Fruit fly (Drosophila melanogaster) whole organism, prepupa: ENCODE results near the gene CG7320.
A peak's percentile ranks its signal among the peaks of the same experiment; 100 is the strongest.

Experiments
- Blimp-1 ChIP-seq: fragments of 200-800 bp; sonication (Bioruptor generic); optimal IDR thresholded peaks from 3 replicates; lab custom pipeline; 2017; ENCODE audit warnings: missing biosample characterization, missing genetic modification characterization, mild to moderate bottlenecking, moderate library complexity, missing genetic modification reagents
- CG10631 ChIP-seq: fragments of 200-800 bp; sonication (Bioruptor generic); optimal IDR thresholded peaks from 2 replicates; lab custom pipeline; 2016; ENCODE audit warnings: missing biosample characterization, missing genetic modification characterization
- CG10669 ChIP-seq: fragments of 200-800 bp; sonication (Bioruptor generic); optimal IDR thresholded peaks from 3 replicates; lab custom pipeline; 2018; ENCODE audit warnings: missing biosample characterization, mild to moderate bottlenecking, missing genetic modification characterization, moderate library complexity
- CG11762 ChIP-seq: fragments of 200-800 bp; sonication (Bioruptor generic); optimal IDR thresholded peaks from 3 replicates; lab custom pipeline; 2016; ENCODE audit warnings: missing biosample characterization, missing genetic modification characterization; ENCODE audit not compliant: insufficient read depth
- CG11902 ChIP-seq: fragments of 200-800 bp; sonication (Bioruptor generic); optimal IDR thresholded peaks from 3 replicates; lab custom pipeline; 2016; ENCODE audit warnings: missing biosample characterization, missing genetic modification characterization
- CG15336 ChIP-seq: fragments of 200-800 bp; sonication (Bioruptor generic); IDR thresholded peaks from 2 replicates; pipeline ENCODE4 v1.3.6; 2022; ENCODE audit warnings: missing biosample characterization, missing genetic modification characterization
- CG1621 ChIP-seq: fragments of 200-800 bp; sonication (Bioruptor generic); optimal IDR thresholded peaks from 3 replicates; lab custom pipeline; 2018; ENCODE audit warnings: missing biosample characterization, mild to moderate bottlenecking, missing genetic modification characterization
- CG3032 ChIP-seq: fragments of 200-800 bp; optimal IDR thresholded peaks from 2 replicates; lab custom pipeline; 2019; ENCODE audit warnings: missing biosample characterization, mild to moderate bottlenecking, missing genetic modification characterization, moderate library complexity
- CG31627 ChIP-seq: fragments of 200-800 bp; sonication (Bioruptor generic); optimal IDR thresholded peaks from 3 replicates; lab custom pipeline; 2016; ENCODE audit warnings: missing biosample characterization, missing genetic modification characterization
- CG32006 ChIP-seq: fragments of 200-800 bp; sonication (Bioruptor generic); optimal IDR thresholded peaks from 3 replicates; lab custom pipeline; 2017; ENCODE audit warnings: missing biosample characterization, mild to moderate bottlenecking, missing genetic modification characterization
- CG34406 ChIP-seq: fragments of 200-800 bp; sonication (Bioruptor generic); optimal IDR thresholded peaks from 3 replicates; lab custom pipeline; 2016; ENCODE audit warnings: missing biosample characterization, missing genetic modification characterization
- CG3919 ChIP-seq: fragments of 200-800 bp; sonication (Bioruptor generic); optimal IDR thresholded peaks from 3 replicates; lab custom pipeline; 2016; ENCODE audit warnings: missing biosample characterization, missing genetic modification characterization
- CG4318 ChIP-seq: fragments of 200-800 bp; sonication (Bioruptor generic); optimal IDR thresholded peaks from 3 replicates; lab custom pipeline; 2017; ENCODE audit warnings: missing biosample characterization, mild to moderate bottlenecking, missing genetic modification characterization
- CG6163 ChIP-seq: fragments of 200-800 bp; sonication (Bioruptor generic); IDR thresholded peaks from 3 replicates; pipeline ENCODE4 v1.3.6; 2022; ENCODE audit warnings: missing biosample characterization, missing genetic modification characterization
- CG6808 ChIP-seq: fragments of 200-800 bp; sonication (Bioruptor generic); optimal IDR thresholded peaks from 3 replicates; lab custom pipeline; 2017; ENCODE audit warnings: missing biosample characterization, missing genetic modification characterization, mild to moderate bottlenecking, moderate library complexity, missing genetic modification reagents
- CG7368 ChIP-seq: fragments of 200-800 bp; sonication (Bioruptor generic); optimal IDR thresholded peaks from 3 replicates; lab custom pipeline; 2016; ENCODE audit warnings: missing biosample characterization, missing genetic modification characterization
- CG8119 ChIP-seq: fragments of 200-800 bp; sonication (Bioruptor generic); IDR thresholded peaks from 3 replicates; pipeline ENCODE4 v1.3.6; 2022; ENCODE audit warnings: missing biosample characterization, missing genetic modification characterization
- CG8632 ChIP-seq: fragments of 200-800 bp; sonication (Bioruptor generic); optimal IDR thresholded peaks from 3 replicates; lab custom pipeline; 2016; ENCODE audit warnings: missing biosample characterization, missing genetic modification characterization
- CG9139 ChIP-seq: fragments of 200-800 bp; sonication (Bioruptor generic); optimal IDR thresholded peaks from 3 replicates; lab custom pipeline; 2017; ENCODE audit warnings: missing biosample characterization, mild to moderate bottlenecking, missing genetic modification characterization
- Eip78C ChIP-seq: fragments of 200-800 bp; sonication (Bioruptor generic); peaks from one replicate; lab custom pipeline; 2016; ENCODE audit warnings: missing biosample characterization, missing genetic modification characterization
- Ets21C ChIP-seq: fragments of 200-800 bp; sonication (Bioruptor generic); optimal IDR thresholded peaks from 3 replicates; lab custom pipeline; 2016; ENCODE audit warnings: missing biosample characterization, missing genetic modification characterization
- Ets96B ChIP-seq: fragments of 200-800 bp; optimal IDR thresholded peaks from 2 replicates; lab custom pipeline; 2019; ENCODE audit warnings: missing biosample characterization, mild to moderate bottlenecking, missing genetic modification characterization, moderate library complexity
- Gug ChIP-seq: fragments of 200-800 bp; sonication (Bioruptor generic); IDR thresholded peaks from 2 replicates; pipeline ENCODE4 v1.3.6; 2022; ENCODE audit warnings: missing biosample characterization, missing genetic modification characterization
- Hr4 ChIP-seq: fragments of 200-800 bp; sonication (Bioruptor generic); optimal IDR thresholded peaks from 3 replicates; lab custom pipeline; 2016; ENCODE audit warnings: missing biosample characterization, missing genetic modification characterization
- Met ChIP-seq: fragments of 200-800 bp; sonication (Bioruptor generic); optimal IDR thresholded peaks from 3 replicates; lab custom pipeline; 2016; ENCODE audit warnings: missing biosample characterization, missing genetic modification characterization
- Smox ChIP-seq: fragments of 200-800 bp; sonication (Bioruptor generic); optimal IDR thresholded peaks from 3 replicates; lab custom pipeline; 2016; ENCODE audit warnings: missing biosample characterization, missing genetic modification characterization
- Sox102F ChIP-seq: fragments of 200-800 bp; sonication (Bioruptor generic); optimal IDR thresholded peaks from 2 replicates; lab custom pipeline; 2016; ENCODE audit warnings: missing biosample characterization, mild to moderate bottlenecking, missing genetic modification characterization
- Sox14 ChIP-seq: fragments of 200-800 bp; sonication (Bioruptor generic); optimal IDR thresholded peaks from 3 replicates; lab custom pipeline; 2016; ENCODE audit warnings: missing biosample characterization, missing genetic modification characterization
- achi ChIP-seq: fragments of 200-800 bp; sonication (Bioruptor generic); optimal IDR thresholded peaks from 3 replicates; lab custom pipeline; 2016; ENCODE audit warnings: missing biosample characterization, missing genetic modification characterization
- acj6 ChIP-seq: fragments of 200-800 bp; sonication (Bioruptor generic); optimal IDR thresholded peaks from 3 replicates; lab custom pipeline; 2016; ENCODE audit warnings: missing biosample characterization, missing genetic modification characterization
- cyc ChIP-seq: fragments of 200-800 bp; sonication (Bioruptor generic); optimal IDR thresholded peaks from 3 replicates; lab custom pipeline; 2016; ENCODE audit warnings: missing biosample characterization, missing genetic modification characterization
- dsx ChIP-seq: fragments of 200-800 bp; optimal IDR thresholded peaks from 3 replicates; lab custom pipeline; 2019; ENCODE audit warnings: missing biosample characterization, mild to moderate bottlenecking, missing genetic modification characterization, moderate library complexity; ENCODE audit not compliant: poor library complexity, severe bottlenecking
- eg ChIP-seq: fragments of 200-800 bp; sonication (Bioruptor generic); IDR thresholded peaks from 3 replicates; pipeline ENCODE4 v1.3.6; 2022; ENCODE audit warnings: missing biosample characterization, missing genetic modification characterization
- esn ChIP-seq: fragments of 200-800 bp; sonication (Bioruptor generic); optimal IDR thresholded peaks from 2 replicates; lab custom pipeline; 2016; ENCODE audit warnings: missing biosample characterization, mild to moderate bottlenecking, missing genetic modification characterization, moderate library complexity
- fd59A ChIP-seq: fragments of 200-800 bp; sonication (Bioruptor generic); optimal IDR thresholded peaks from 2 replicates; lab custom pipeline; 2017; ENCODE audit warnings: missing biosample characterization, mild to moderate bottlenecking, missing genetic modification characterization, missing genetic modification reagents
- fd85E ChIP-seq: fragments of 200-800 bp; sonication (Bioruptor generic); optimal IDR thresholded peaks from 3 replicates; lab custom pipeline; 2016; ENCODE audit warnings: missing biosample characterization, missing genetic modification characterization
- fkh ChIP-seq: fragments of 200-800 bp; sonication (Bioruptor generic); optimal IDR thresholded peaks from 3 replicates; lab custom pipeline; 2017; ENCODE audit warnings: missing biosample characterization, mild to moderate bottlenecking, missing genetic modification characterization, moderate library complexity
- lz ChIP-seq: fragments of 200-800 bp; sonication (Bioruptor generic); optimal IDR thresholded peaks from 3 replicates; lab custom pipeline; 2016; ENCODE audit warnings: missing biosample characterization, missing genetic modification characterization
- pdm3 ChIP-seq: fragments of 200-800 bp; sonication (Bioruptor generic); optimal IDR thresholded peaks from 3 replicates; lab custom pipeline; 2016; ENCODE audit warnings: missing biosample characterization, missing genetic modification characterization
- salr ChIP-seq, 2 experiments: fragments of 200-800 bp; sonication (Bioruptor generic); optimal IDR thresholded peaks; 3 replicates each; lab custom pipeline; 2016 to 2018; ENCODE audit warnings: missing biosample characterization in 2 of 2, missing genetic modification characterization in 2 of 2, mild to moderate bottlenecking in 1 of 2
- spab ChIP-seq: fragments of 200-800 bp; sonication (Bioruptor generic); optimal IDR thresholded peaks from 2 replicates; lab custom pipeline; 2017; ENCODE audit warnings: missing biosample characterization, mild to moderate bottlenecking, missing genetic modification characterization, missing genetic modification reagents
- ss ChIP-seq, 2 experiments: fragments of 200-800 bp; sonication (Bioruptor generic); optimal IDR thresholded peaks; 2 replicates in 1 of 2; 3 replicates in 1 of 2; lab custom pipeline; 2017 to 2018; ENCODE audit warnings: mild to moderate bottlenecking in 2 of 2, missing biosample characterization in 2 of 2, missing genetic modification characterization in 2 of 2, moderate library complexity in 1 of 2
- svp ChIP-seq: fragments of 200-800 bp; sonication (Bioruptor generic); peaks from one replicate; lab custom pipeline; 2016; ENCODE audit warnings: missing biosample characterization, missing genetic modification characterization
- topi ChIP-seq: fragments of 200-800 bp; sonication (Bioruptor generic); optimal IDR thresholded peaks from 3 replicates; lab custom pipeline; 2016; ENCODE audit warnings: missing biosample characterization, missing genetic modification characterization

Gene CG7320

dm6 chr3L:18240986-18241625, 39.8 kb downstream of the CG7320 start (continued):
- no peak for TF ChIP-seq fd85E
- TF ChIP-seq CG31627 (GFP tag; lab: Kevin White, UChicago) = peak; percentile 74
- TF ChIP-seq CG8632 (GFP tag; lab: Kevin White, UChicago) = peak; percentile 47
- TF ChIP-seq CG15336 (GFP tag; lab: Robert Waterston, UW) = 0 out of 2 replicates have a peak, but pooled peaks have one; percentile 1
- no peak for TF ChIP-seq CG11902 (GFP tag; lab: Kevin White, UChicago)
- TF ChIP-seq CG7368 (GFP tag; lab: Kevin White, UChicago) = no peak
- no peak; the same call in 2 of the 3 replicates for TF ChIP-seq eg (GFP tag; lab: Robert Waterston, UW)
- peak; percentile 79 for TF ChIP-seq CG32006 (GFP tag; lab: Kevin White, UChicago)
- peak; percentile 83 for TF ChIP-seq Met (GFP tag; lab: Kevin White, UChicago)
- peak; percentile 64 for TF ChIP-seq CG10631 (GFP tag; lab: Kevin White, UChicago)
- peak; percentile 40 for TF ChIP-seq Ets21C (GFP tag; lab: Kevin White, UChicago)
- no peak for TF ChIP-seq CG8119 (GFP tag; lab: Robert Waterston, UW)

- peak; percentile 15 for TF ChIP-seq Eip78C (GFP tag; lab: Kevin White, UChicago)
- peak; percentile 85 for TF ChIP-seq fkh
- TF ChIP-seq CG31627 (GFP tag; lab: Kevin White, UChicago) = no peak
- TF ChIP-seq, all 60 proteins: peak for 2
These were observed 40.8 kb downstream of the CG7320 start for dm6 chr3L:18242096-18242495.

- TF ChIP-seq Sox102F (no peak), CG9139 (peak; percentile 7), CG11762 (GFP tag; lab: Kevin White, UChicago) (peak; percentile 44), dsx (GFP tag; lab: Kevin White, UChicago) (peak; percentile 40), CG31627 (GFP tag; lab: Kevin White, UChicago) (no peak), CG10631 (GFP tag; lab: Kevin White, UChicago) (peak; percentile 84), CG8632 (GFP tag; lab: Kevin White, UChicago) (no peak), lz (GFP tag; lab: Kevin White, UChicago) (no peak), Smox (GFP tag; lab: Kevin White, UChicago) (no peak), salr (GFP tag; optimal IDR thresholded peaks at IDR 0.05; lab: Kevin White, UChicago) (peak in 1 of 2 experiments; percentile 12), CG6808 (GFP tag; lab: Kevin White, UChicago) (peak; percentile 79), ss (GFP tag; optimal IDR thresholded peaks at IDR 0.05; lab: Kevin White, UChicago) (peak in 1 of 2 experiments; percentile 40), CG10669 (GFP tag; lab: Kevin White, UChicago) (peak; percentile 74), eg (GFP tag; lab: Robert Waterston, UW) (peak; percentile 68), Gug (GFP tag; lab: Robert Waterston, UW) (peak; percentile 39; the same call in 1 of the 2 replicates), CG8119 (GFP tag; lab: Robert Waterston, UW) (no peak), acj6 (GFP tag; lab: Kevin White, UChicago) (peak; percentile 22), Sox14 (peak; percentile 3), CG34406 (GFP tag; lab: Kevin White, UChicago) (peak; percentile 5), cyc (GFP tag; lab: Kevin White, UChicago) (no peak), CG3032 (peak; percentile 83), CG4318 (peak; percentile 18), Eip78C (GFP tag; lab: Kevin White, UChicago) (peak; percentile 6), topi (GFP tag; lab: Kevin White, UChicago) (no peak), CG6163 (GFP tag; lab: Robert Waterston, UW) (peak; percentile 81), esn (GFP tag; lab: Kevin White, UChicago) (peak; percentile 8), svp (peak; percentile 64), spab (GFP tag; lab: Kevin White, UChicago) (peak; percentile 77), Hr4 (GFP tag; lab: Kevin White, UChicago) (no peak), pdm3 (GFP tag; lab: Kevin White, UChicago) (no peak), achi (GFP tag; lab: Kevin White, UChicago) (peak; percentile 55), CG3919 (GFP tag; lab: Kevin White, UChicago) (peak; percentile 68), CG7368 (GFP tag; lab: Kevin White, UChicago) (peak; percentile 14), Blimp-1 (GFP tag; lab: Kevin White, UChicago) (no peak), CG32006 (GFP tag; lab: Kevin White, UChicago) (peak; percentile 50), fd59A (GFP tag; lab: Kevin White, UChicago) (peak; percentile 25), fd85E (no peak), CG1621 (tag; lab: Kevin White, UChicago) (peak; percentile 21), Ets96B (tag; lab: Kevin White, UChicago) (peak; percentile 84)
These were observed 41.9 kb downstream of the CG7320 start for dm6 chr3L:18243152-18243551.
